Worm (Caenorhabditis elegans): ENCODE data around the gene T04F3.4.

ce11 chrV:11777846-11778245, 15.0 kb upstream of the T04F3.4 start:
- TF ChIP-seq pes-1 (GFP tag; IDR thresholded peaks at IDR 0.05) (no peak), ama-1 (optimal IDR thresholded peaks at IDR 0.05) (no peak), F13C5.2 (tag; optimal IDR thresholded peaks at IDR 0.05) (no peak), hmbx-1 (tag; optimal IDR thresholded peaks at IDR 0.05) (no peak), tbx-11 (GFP tag; IDR thresholded peaks at IDR 0.05) (no peak), ets-7 (tag; optimal IDR thresholded peaks at IDR 0.05) (no peak), ceh-36 (tag; optimal IDR thresholded peaks at IDR 0.05) (no peak), scrt-1 (GFP tag; IDR thresholded peaks at IDR 0.05) (no peak), hnd-1 (tag; optimal IDR thresholded peaks at IDR 0.05) (no peak), ceh-13 (GFP tag; optimal IDR thresholded peaks at IDR 0.05) (no peak), B0310.2 (tag; optimal IDR thresholded peaks at IDR 0.05) (no peak), flt-1 (GFP tag; IDR thresholded peaks at IDR 0.05) (no peak), tbx-37 (GFP tag; conservative IDR thresholded peaks at IDR 0.05) (no peak), sea-1 (GFP tag; conservative IDR thresholded peaks at IDR 0.05) (no peak)

All from whole organism, early embryonic.